Fruit fly (Drosophila melanogaster) whole organism, embryonic: ENCODE results near the gene Kah.

Source experiments
- Bdp1 ChIP-seq: fragments of 200-800 bp; sonication (Bioruptor generic); optimal IDR thresholded peaks from 3 replicates; lab custom pipeline; 2016; ENCODE audit warnings: missing biosample characterization, missing genetic modification characterization
- CG10321 ChIP-seq: fragments of 200-800 bp; sonication (Bioruptor generic); IDR thresholded peaks from 2 replicates; pipeline ENCODE4 v1.3.6; 2022; ENCODE audit warnings: missing biosample characterization, missing genetic modification characterization
- CG10979 ChIP-seq: fragments of 200-800 bp; sonication (Bioruptor generic); optimal IDR thresholded peaks from 2 replicates; lab custom pipeline; 2018; ENCODE audit warnings: missing biosample characterization, mild to moderate bottlenecking, missing genetic modification characterization, moderate library complexity
- CG11456 ChIP-seq: fragments of 200-800 bp; sonication (Bioruptor generic); IDR thresholded peaks from 3 replicates; pipeline ENCODE4 v1.3.6; 2022; ENCODE audit warnings: missing biosample characterization, missing genetic modification characterization
- CG11504 ChIP-seq: fragments of 200-800 bp; sonication (Bioruptor generic); optimal IDR thresholded peaks from 3 replicates; lab custom pipeline; 2019; ENCODE audit warnings: missing biosample characterization, mild to moderate bottlenecking, missing genetic modification characterization, moderate library complexity
- CG13123 ChIP-seq: fragments of 200-800 bp; sonication (Bioruptor generic); optimal IDR thresholded peaks from 2 replicates; lab custom pipeline; 2016; ENCODE audit warnings: missing biosample characterization, missing genetic modification characterization
- CG14014 ChIP-seq: fragments of 200-800 bp; sonication (Bioruptor generic); IDR thresholded peaks from 2 replicates; pipeline ENCODE4 v1.3.6; 2022; ENCODE audit warnings: missing biosample characterization, missing genetic modification characterization
- CG15073 ChIP-seq: fragments of 200-800 bp; sonication (Bioruptor generic); optimal IDR thresholded peaks from 2 replicates; lab custom pipeline; 2016; ENCODE audit warnings: missing biosample characterization, missing genetic modification characterization
- CG1602 ChIP-seq: fragments of 200-800 bp; sonication (Bioruptor generic); optimal IDR thresholded peaks from 3 replicates; lab custom pipeline; 2016; ENCODE audit warnings: missing biosample characterization, missing genetic modification characterization
- CG17328 ChIP-seq: fragments of 200-800 bp; sonication (Bioruptor generic); IDR thresholded peaks from 2 replicates; pipeline ENCODE4 v1.3.6; 2022; ENCODE audit warnings: missing biosample characterization, missing genetic modification characterization
- CG17361 ChIP-seq: fragments of 200-800 bp; sonication (Bioruptor generic); IDR thresholded peaks from 3 replicates; pipeline ENCODE4 v1.3.6; 2022; ENCODE audit warnings: missing biosample characterization, missing genetic modification characterization
- CG17385 ChIP-seq: fragments of 200-800 bp; sonication (Bioruptor generic); optimal IDR thresholded peaks from 3 replicates; lab custom pipeline; 2018; ENCODE audit warnings: missing biosample characterization, mild to moderate bottlenecking, missing genetic modification characterization
- CG17829 ChIP-seq: fragments of 200-800 bp; optimal IDR thresholded peaks from 2 replicates; lab custom pipeline; 2019; ENCODE audit warnings: missing biosample characterization, mild to moderate bottlenecking, missing genetic modification characterization, moderate library complexity
- CG30020 ChIP-seq: fragments of 200-800 bp; optimal IDR thresholded peaks from 2 replicates; lab custom pipeline; 2019; ENCODE audit warnings: missing biosample characterization, mild to moderate bottlenecking, missing genetic modification characterization, moderate library complexity
- CG3847 ChIP-seq: fragments of 200-800 bp; sonication (Bioruptor generic); IDR thresholded peaks from 2 replicates; pipeline ENCODE4 v1.3.6; 2022; ENCODE audit warnings: missing biosample characterization, missing genetic modification characterization
- CG4360 ChIP-seq: fragments of 200-800 bp; sonication (Bioruptor generic); IDR thresholded peaks from 2 replicates; pipeline ENCODE4 v1.3.6; 2022; ENCODE audit warnings: missing biosample characterization, missing genetic modification characterization
- CG4730 ChIP-seq: fragments of 200-800 bp; sonication (Bioruptor generic); IDR thresholded peaks from 2 replicates; pipeline ENCODE4 v1.3.6; 2022; ENCODE audit warnings: missing biosample characterization, missing genetic modification characterization
- CG5180 ChIP-seq: fragments of 200-800 bp; sonication (Bioruptor generic); optimal IDR thresholded peaks from 3 replicates; lab custom pipeline; 2017; ENCODE audit warnings: missing biosample characterization, missing genetic modification characterization, mild to moderate bottlenecking, moderate library complexity, missing genetic modification reagents
- CG6683 ChIP-seq: fragments of 200-800 bp; sonication (Bioruptor generic); optimal IDR thresholded peaks from 2 replicates; lab custom pipeline; 2017; ENCODE audit warnings: missing biosample characterization, mild to moderate bottlenecking, missing genetic modification characterization, missing genetic modification reagents
- CG7357 ChIP-seq: fragments of 200-800 bp; sonication (Bioruptor generic); IDR thresholded peaks from 3 replicates; pipeline ENCODE4 v1.3.6; 2022; ENCODE audit warnings: missing biosample characterization, missing genetic modification characterization
- CG7786 ChIP-seq: fragments of 200-800 bp; sonication (Bioruptor generic); optimal IDR thresholded peaks from 2 replicates; lab custom pipeline; 2016; ENCODE audit warnings: missing biosample characterization, missing genetic modification characterization
- CG9215 ChIP-seq: fragments of 200-800 bp; sonication (Bioruptor generic); IDR thresholded peaks from 2 replicates; pipeline ENCODE4 v1.3.6; 2022; ENCODE audit warnings: missing biosample characterization, missing genetic modification characterization
- CG9727 ChIP-seq: fragments of 200-800 bp; sonication (Bioruptor generic); optimal IDR thresholded peaks from 3 replicates; lab custom pipeline; 2017; ENCODE audit warnings: missing biosample characterization, mild to moderate bottlenecking, missing genetic modification characterization
- CG9876 ChIP-seq: fragments of 200-800 bp; sonication (Bioruptor generic); optimal IDR thresholded peaks from 2 replicates; lab custom pipeline; 2016; ENCODE audit warnings: missing biosample characterization, missing genetic modification characterization
- CrebB ChIP-seq: fragments of 200-800 bp; sonication (Bioruptor generic); optimal IDR thresholded peaks from 3 replicates; lab custom pipeline; 2018; ENCODE audit warnings: missing biosample characterization, mild to moderate bottlenecking, missing genetic modification characterization
- Dref ChIP-seq: fragments of 200-800 bp; sonication (Bioruptor generic); IDR thresholded peaks from 2 replicates; pipeline ENCODE4 v1.3.6; 2022; ENCODE audit warnings: missing biosample characterization, missing genetic modification characterization
- Eip74EF ChIP-seq, 2 experiments: fragments of 200-800 bp in 1 of 2; fragments of >200 bp in 1 of 2; sonication (Bioruptor generic) in 1 of 2; optimal IDR thresholded peaks; 2 replicates each; lab custom pipeline; 2017 to 2019; ENCODE audit warnings: missing biosample characterization in 2 of 2, missing genetic modification characterization in 2 of 2, mild to moderate bottlenecking in 1 of 2, moderate library complexity in 1 of 2
- Kr ChIP-seq: fragments of 200-800 bp; sonication (Bioruptor generic); optimal IDR thresholded peaks from 2 replicates; lab custom pipeline; 2017; ENCODE audit warnings: missing biosample characterization, mild to moderate bottlenecking, missing genetic modification characterization
- MTF-1 ChIP-seq: fragments of 200-800 bp; sonication (Bioruptor generic); optimal IDR thresholded peaks from 2 replicates; lab custom pipeline; 2018; ENCODE audit warnings: missing biosample characterization, mild to moderate bottlenecking, missing genetic modification characterization, borderline replicate concordance
- Mrtf ChIP-seq: fragments of 200-800 bp; sonication (Bioruptor generic); IDR thresholded peaks from 3 replicates; pipeline ENCODE4 v1.3.6; 2022; ENCODE audit warnings: missing biosample characterization, missing genetic modification characterization
- NK7.1 ChIP-seq: fragments of 200-800 bp; sonication (Bioruptor generic); optimal IDR thresholded peaks from 3 replicates; lab custom pipeline; 2016; ENCODE audit warnings: missing biosample characterization, missing genetic modification characterization
- Neu2 ChIP-seq: fragments of 200-800 bp; sonication (Bioruptor generic); optimal IDR thresholded peaks from 3 replicates; lab custom pipeline; 2016; ENCODE audit warnings: missing biosample characterization, missing genetic modification characterization, borderline replicate concordance
- Opbp ChIP-seq: fragments of 200-800 bp; sonication (Bioruptor generic); IDR thresholded peaks from 3 replicates; pipeline ENCODE4 v1.3.6; 2022; ENCODE audit warnings: missing biosample characterization, missing genetic modification characterization; ENCODE audit not compliant: partially characterized antibody
- YL-1 ChIP-seq: fragments of 200-800 bp; sonication (Bioruptor generic); optimal IDR thresholded peaks from 3 replicates; lab custom pipeline; 2017; ENCODE audit warnings: missing biosample characterization, mild to moderate bottlenecking, missing genetic modification characterization
- aop ChIP-seq: fragments of 200-800 bp; sonication (Bioruptor generic); IDR thresholded peaks from 2 replicates; pipeline ENCODE4 v1.3.6; 2022; ENCODE audit warnings: missing biosample characterization, missing genetic modification characterization
- ash1 ChIP-seq: fragments of 200-800 bp; sonication (Bioruptor generic); optimal IDR thresholded peaks from 2 replicates; lab custom pipeline; 2018; ENCODE audit warnings: missing biosample characterization, mild to moderate bottlenecking, missing genetic modification characterization
- dan ChIP-seq: fragments of 200-800 bp; sonication (Bioruptor generic); IDR thresholded peaks from 2 replicates; pipeline ENCODE4 v1.3.6; 2022; ENCODE audit warnings: missing biosample characterization, missing genetic modification characterization
- dpn ChIP-seq, 2 experiments: fragments of 200-800 bp; sonication (Bioruptor generic); optimal IDR thresholded peaks; 3 replicates each; lab custom pipeline; 2016; ENCODE audit warnings: missing biosample characterization in 2 of 2, missing genetic modification characterization in 2 of 2
- ems ChIP-seq: fragments of 200-800 bp; sonication (Bioruptor generic); optimal IDR thresholded peaks from 3 replicates; lab custom pipeline; 2016; ENCODE audit warnings: missing biosample characterization, missing genetic modification characterization
- ewg ChIP-seq: fragments of 200-800 bp; sonication (Bioruptor generic); optimal IDR thresholded peaks from 3 replicates; lab custom pipeline; 2017; ENCODE audit warnings: mild to moderate bottlenecking, missing biosample characterization, missing genetic modification reagents, missing genetic modification characterization
- gcm2 ChIP-seq: fragments of 200-800 bp; sonication (Bioruptor generic); optimal IDR thresholded peaks from 2 replicates; lab custom pipeline; 2016; ENCODE audit warnings: missing biosample characterization, missing genetic modification characterization
- jumu ChIP-seq: fragments of 200-800 bp; sonication (Bioruptor generic); optimal IDR thresholded peaks from 3 replicates; lab custom pipeline; 2016; ENCODE audit warnings: missing biosample characterization, missing genetic modification characterization
- lab ChIP-seq: fragments of 200-800 bp; sonication (Bioruptor generic); optimal IDR thresholded peaks from 3 replicates; lab custom pipeline; 2017; ENCODE audit warnings: missing biosample characterization, missing genetic modification characterization, mild to moderate bottlenecking, moderate library complexity, missing genetic modification reagents
- odd ChIP-seq: fragments of 200-800 bp; sonication (Bioruptor generic); optimal IDR thresholded peaks from 2 replicates; lab custom pipeline; 2017; ENCODE audit warnings: missing biosample characterization, mild to moderate bottlenecking, missing genetic modification characterization
- pb ChIP-seq: fragments of 200-800 bp; sonication (Bioruptor generic); optimal IDR thresholded peaks from 3 replicates; lab custom pipeline; 2016; ENCODE audit warnings: missing biosample characterization, missing genetic modification characterization
- row ChIP-seq: fragments of 200-800 bp; sonication (Bioruptor generic); IDR thresholded peaks from 3 replicates; pipeline ENCODE4 v1.3.6; 2022; ENCODE audit warnings: missing biosample characterization, missing genetic modification characterization
- schlank ChIP-seq: fragments of 200-800 bp; sonication (Bioruptor generic); optimal IDR thresholded peaks from 2 replicates; lab custom pipeline; 2018; ENCODE audit warnings: missing biosample characterization, mild to moderate bottlenecking, missing genetic modification characterization
- sd ChIP-seq: fragments of 200-800 bp; sonication (Bioruptor generic); optimal IDR thresholded peaks from 3 replicates; lab custom pipeline; 2018; ENCODE audit warnings: missing biosample characterization, mild to moderate bottlenecking, missing genetic modification characterization, moderate library complexity
- sens ChIP-seq: fragments of 200-800 bp; sonication (Bioruptor generic); peaks from one replicate; lab custom pipeline; 2016; ENCODE audit warnings: missing biosample characterization, missing genetic modification characterization
- sisA ChIP-seq: fragments of 200-800 bp; sonication (Bioruptor generic); IDR thresholded peaks from 2 replicates; pipeline ENCODE4 v1.3.6; 2022; ENCODE audit warnings: missing biosample characterization, missing genetic modification characterization

Gene Kah

DNA sequence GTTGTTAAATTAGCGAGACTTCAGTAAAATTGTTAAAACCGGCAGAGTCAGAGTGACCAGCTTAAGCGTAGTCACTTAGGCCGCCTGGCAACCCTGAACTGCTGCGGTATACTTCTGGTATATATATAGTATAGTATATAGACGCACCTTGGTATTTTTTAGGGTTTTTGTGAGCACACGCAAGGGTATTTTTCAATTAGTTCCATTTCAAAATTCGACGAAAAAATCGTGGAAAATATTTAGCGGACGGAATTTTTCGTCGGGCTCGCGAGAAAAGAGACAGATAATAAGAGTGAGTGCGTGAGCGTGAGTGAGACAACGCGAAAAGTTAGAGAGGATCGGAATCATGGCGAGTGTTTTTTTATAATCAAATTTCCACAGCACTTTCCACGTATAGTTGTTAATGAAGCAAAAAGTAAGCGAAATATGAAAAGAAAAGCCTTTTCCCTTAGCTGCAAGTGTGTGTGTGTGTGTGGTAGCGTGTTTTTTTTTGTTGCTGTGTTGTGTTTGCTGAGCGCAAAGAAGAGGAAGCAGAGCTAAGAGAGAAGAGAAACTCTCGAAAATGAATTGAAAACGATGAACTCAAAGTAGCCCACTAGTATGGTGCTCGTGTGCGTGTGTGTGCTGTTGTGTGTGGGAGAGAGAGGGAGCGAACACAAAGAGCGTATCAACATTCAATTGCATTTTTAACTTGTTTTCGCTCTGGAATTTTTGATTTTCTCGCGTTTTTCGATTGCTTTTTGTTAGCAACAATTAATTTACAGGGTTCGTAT lies 46.0 kb downstream of the Kah start, which contains the start of the genes Cypl and Hipk (continued):
- TF ChIP-seq gcm2 (GFP tag; lab: Kevin White, UChicago) (no peak), dan (GFP tag; lab: Robert Waterston, UW) (no peak), CG11504 (tag; lab: Kevin White, UChicago) (peak; percentile 54), ems (GFP tag; lab: Kevin White, UChicago) (peak; percentile 17), CG17361 (GFP tag; lab: Robert Waterston, UW) (peak; percentile 38; the same call in 1 of the 3 replicates), sisA (GFP tag; lab: Robert Waterston, UW) (no peak), YL-1 (peak; percentile 76), Eip74EF (GFP tag; optimal IDR thresholded peaks at IDR 0.05; lab: Kevin White, UChicago) (peak in 1 of 2 experiments; percentile 56), MTF-1 (GFP tag; lab: Kevin White, UChicago) (no peak), CG3847 (peak; percentile 72), CrebB (peak; percentile 10), sens (GFP tag; lab: Kevin White, UChicago) (peak; percentile 91), CG17829 (tag; lab: Kevin White, UChicago) (peak; percentile 39), CG10321 (GFP tag; lab: Robert Waterston, UW) (peak; percentile 77), CG17328 (GFP tag; lab: Robert Waterston, UW) (0 out of 2 replicates have a peak, but pooled peaks have one; percentile 16), aop (GFP tag; lab: Robert Waterston, UW) (no peak), row (GFP tag; lab: Robert Waterston, UW) (peak; percentile 52), CG15073 (GFP tag; lab: Kevin White, UChicago) (no peak), Bdp1 (GFP tag; lab: Kevin White, UChicago) (peak; percentile 28), sd (tag; lab: Kevin White, UChicago) (peak; percentile 75), odd (GFP tag; lab: Kevin White, UChicago) (peak; percentile 66), CG7786 (GFP tag; lab: Kevin White, UChicago) (no peak), CG6683 (GFP tag; lab: Kevin White, UChicago) (peak; percentile 35), Mrtf (GFP tag; lab: Robert Waterston, UW) (no peak), CG17385 (GFP tag; lab: Kevin White, UChicago) (peak; percentile 99), jumu (no peak), lab (GFP tag; lab: Kevin White, UChicago) (peak; percentile 53), CG1602 (GFP tag; lab: Kevin White, UChicago) (no peak), pb (GFP tag; lab: Kevin White, UChicago) (peak; percentile 27), NK7.1 (GFP tag; lab: Kevin White, UChicago) (no peak), CG5180 (GFP tag; lab: Kevin White, UChicago) (peak; percentile 38), CG7357 (GFP tag; lab: Robert Waterston, UW) (no peak), Dref (GFP tag; lab: Robert Waterston, UW) (peak; percentile 51), CG9876 (GFP tag; lab: Kevin White, UChicago) (no peak), schlank (tag; lab: Kevin White, UChicago) (no peak), dpn (GFP tag; optimal IDR thresholded peaks at IDR 0.05; lab: Kevin White, UChicago) (peak in 1 of 2 experiments; percentile 9), ewg (no peak), CG9727 (peak; percentile 52), CG30020 (peak; percentile 26), CG9215 (GFP tag; lab: Robert Waterston, UW) (no peak), Kr (GFP tag; lab: Kevin White, UChicago) (no peak), CG4730 (GFP tag; lab: Robert Waterston, UW) (no peak), CG14014 (GFP tag; lab: Robert Waterston, UW) (no peak), Neu2 (GFP tag; lab: Kevin White, UChicago) (no peak), CG11456 (GFP tag; lab: Robert Waterston, UW) (no peak), CG4360 (GFP tag; lab: Robert Waterston, UW) (0 out of 2 replicates have a peak, but pooled peaks have one; percentile 41), Opbp (GFP tag; lab: Robert Waterston, UW) (peak; percentile 57; the same call in 2 of the 3 replicates), CG10979 (tag; lab: Kevin White, UChicago) (peak; percentile 30), ash1 (GFP tag; lab: Kevin White, UChicago) (no peak), CG13123 (GFP tag; lab: Kevin White, UChicago) (no peak)
